Fruit fly (Drosophila melanogaster) whole organism, pupa: ENCODE results near the gene CG9184.
A peak's percentile ranks its signal among the peaks of the same experiment; 100 is the strongest.

ENCODE experiments used
- CG10348 ChIP-seq: fragments of 200-800 bp; sonication (Bioruptor generic); IDR thresholded peaks from 2 replicates; pipeline ENCODE4 v1.3.6; 2022; ENCODE audit warnings: missing biosample characterization, missing genetic modification characterization
- CG12605 ChIP-seq: fragments of 200-800 bp; sonication (Bioruptor generic); IDR thresholded peaks from 2 replicates; pipeline ENCODE4 v1.3.6; 2022; ENCODE audit warnings: missing biosample characterization, missing genetic modification characterization
- CG13204 ChIP-seq: fragments of 200-800 bp; sonication (Bioruptor generic); optimal IDR thresholded peaks from 2 replicates; lab custom pipeline; 2018; ENCODE audit warnings: missing biosample characterization, mild to moderate bottlenecking, missing genetic modification characterization, moderate library complexity
- CG14655 ChIP-seq: fragments of 200-800 bp; sonication (Bioruptor generic); optimal IDR thresholded peaks from 3 replicates; lab custom pipeline; 2017; ENCODE audit warnings: mild to moderate bottlenecking, missing biosample characterization, missing genetic modification reagents, missing genetic modification characterization
- CG15710 ChIP-seq: fragments of 200-800 bp; sonication (Bioruptor generic); optimal IDR thresholded peaks from 2 replicates; lab custom pipeline; 2018; ENCODE audit warnings: missing biosample characterization, mild to moderate bottlenecking, missing genetic modification characterization, moderate library complexity
- CG17806 ChIP-seq: fragments of 200-800 bp; sonication (Bioruptor generic); optimal IDR thresholded peaks from 2 replicates; lab custom pipeline; 2018; ENCODE audit warnings: missing biosample characterization, mild to moderate bottlenecking, missing genetic modification characterization, moderate library complexity
- CG32121 ChIP-seq: fragments of 200-800 bp; sonication (Bioruptor generic); IDR thresholded peaks from 2 replicates; pipeline ENCODE4 v1.3.6; 2022; ENCODE audit warnings: missing biosample characterization, missing genetic modification characterization
- CG34367 ChIP-seq: fragments of 200-800 bp; sonication (Bioruptor generic); optimal IDR thresholded peaks from 2 replicates; lab custom pipeline; 2018; ENCODE audit warnings: missing biosample characterization, mild to moderate bottlenecking, missing genetic modification characterization
- CG4496 ChIP-seq: fragments of 200-800 bp; sonication (Bioruptor generic); IDR thresholded peaks from 3 replicates; pipeline ENCODE4 v1.3.6; 2022; ENCODE audit warnings: missing biosample characterization, missing genetic modification characterization
- CG8159 ChIP-seq: fragments of 200-800 bp; sonication (Bioruptor generic); optimal IDR thresholded peaks from 3 replicates; lab custom pipeline; 2018; ENCODE audit warnings: missing biosample characterization, mild to moderate bottlenecking, missing genetic modification characterization, moderate library complexity
- CG8301 ChIP-seq: fragments of 200-800 bp; sonication (Bioruptor generic); optimal IDR thresholded peaks from 2 replicates; lab custom pipeline; 2018; ENCODE audit warnings: missing biosample characterization, mild to moderate bottlenecking, missing genetic modification characterization
- CG9948 ChIP-seq: fragments of 200-800 bp; sonication (Bioruptor generic); optimal IDR thresholded peaks from 2 replicates; lab custom pipeline; 2018; ENCODE audit warnings: missing biosample characterization, mild to moderate bottlenecking, missing genetic modification characterization, moderate library complexity
- D1 ChIP-seq: fragments of 200-800 bp; sonication (Bioruptor generic); optimal IDR thresholded peaks from 2 replicates; lab custom pipeline; 2018; ENCODE audit warnings: missing biosample characterization, mild to moderate bottlenecking, missing genetic modification characterization, moderate library complexity
- EcR ChIP-seq: fragments of 200-800 bp; sonication (Bioruptor generic); optimal IDR thresholded peaks from 3 replicates; lab custom pipeline; 2019; ENCODE audit warnings: missing biosample characterization, missing genetic modification characterization, mild to moderate bottlenecking, moderate library complexity, missing genetic modification reagents
- Ets98B ChIP-seq: fragments of 200-800 bp; sonication (Bioruptor generic); IDR thresholded peaks from 2 replicates; pipeline ENCODE4 v1.3.6; 2022; ENCODE audit warnings: missing biosample characterization, missing genetic modification characterization
- Pif1A ChIP-seq: fragments of 200-800 bp; sonication (Bioruptor generic); optimal IDR thresholded peaks from 3 replicates; lab custom pipeline; 2016; ENCODE audit warnings: missing biosample characterization, missing genetic modification characterization
- Pif1B ChIP-seq: fragments of 200-800 bp; sonication (Bioruptor generic); optimal IDR thresholded peaks from 3 replicates; lab custom pipeline; 2016; ENCODE audit warnings: missing biosample characterization, missing genetic modification characterization
- Snoo ChIP-seq: fragments of 200-800 bp; sonication (Bioruptor generic); optimal IDR thresholded peaks from 3 replicates; lab custom pipeline; 2017; ENCODE audit warnings: missing biosample characterization, mild to moderate bottlenecking, missing genetic modification characterization, inconsistent platforms
- fd96Ca ChIP-seq: fragments of 200-800 bp; sonication (Bioruptor generic); IDR thresholded peaks from 3 replicates; pipeline ENCODE4 v1.3.6; 2022; ENCODE audit warnings: missing biosample characterization, missing genetic modification characterization
- gl ChIP-seq: fragments of 200-800 bp; sonication (Bioruptor generic); optimal IDR thresholded peaks from 2 replicates; lab custom pipeline; 2018; ENCODE audit warnings: missing biosample characterization, mild to moderate bottlenecking, missing genetic modification characterization
- rn ChIP-seq: fragments of 200-800 bp; sonication (Bioruptor generic); IDR thresholded peaks from 2 replicates; pipeline ENCODE4 v1.3.6; 2022; ENCODE audit warnings: missing biosample characterization, missing genetic modification characterization

Gene CG9184

DNA sequence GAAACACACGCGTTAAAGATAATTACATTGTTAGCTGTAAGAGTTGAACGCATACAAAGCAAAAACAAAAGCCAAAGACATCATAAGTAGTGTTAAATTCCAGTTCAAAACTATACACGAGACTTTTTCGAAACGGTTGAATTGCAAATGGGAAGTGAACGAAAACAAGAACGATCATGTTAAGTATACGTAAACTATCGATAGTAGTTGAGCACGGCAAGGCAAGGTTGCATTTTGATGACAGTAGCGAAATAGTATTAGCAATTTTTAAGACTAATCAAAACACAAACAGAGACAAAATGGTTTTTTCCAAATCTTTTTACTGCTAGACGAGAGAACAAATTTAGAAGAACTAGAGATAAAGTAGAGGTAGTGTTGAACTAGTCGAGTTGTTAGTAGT lies 27.8 kb downstream of the CG9184 start:
- TF ChIP-seq EcR (GFP tag; lab: Kevin White, UChicago) (no peak), CG15710 (tag; lab: Kevin White, UChicago) (no peak), CG10348 (GFP tag; lab: Robert Waterston, UW) (no peak)

DNA sequence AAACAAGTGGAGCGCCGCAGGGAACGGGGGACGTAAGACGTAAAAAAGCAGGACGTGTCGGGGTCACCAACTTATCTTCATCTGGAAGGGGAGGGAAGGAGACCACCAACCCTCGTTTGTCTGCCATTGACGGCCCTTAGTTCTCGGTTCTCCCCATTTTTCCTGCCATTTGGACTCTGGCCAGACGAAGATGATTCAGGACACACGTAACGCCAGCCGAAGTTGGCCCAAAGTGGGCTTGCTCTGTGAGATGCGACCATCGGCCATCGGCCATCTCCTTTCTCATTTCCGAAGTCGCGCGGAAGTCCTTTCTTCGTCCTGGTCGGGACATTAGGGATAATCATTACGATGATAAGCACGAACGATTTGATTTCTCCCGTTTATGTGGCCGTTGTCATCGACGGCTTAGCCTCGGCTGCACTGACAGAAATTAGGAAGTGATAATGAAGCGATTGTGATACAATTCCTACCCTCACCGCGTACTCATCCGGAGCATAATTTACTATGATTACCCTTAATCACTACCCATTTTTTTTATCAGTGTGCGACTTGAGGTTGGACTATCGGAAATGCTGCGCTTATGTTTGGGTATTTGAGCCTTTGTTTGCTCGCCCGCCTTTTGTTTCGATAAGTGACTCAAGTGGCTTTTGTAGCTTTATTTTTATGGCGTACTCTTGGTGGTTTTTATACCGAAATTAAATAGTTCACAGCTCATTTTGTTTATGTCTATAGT lies 41.5 kb downstream of the CG9184 start:
- TF ChIP-seq gl, result no peak
- no peak for TF ChIP-seq CG8159

DNA sequence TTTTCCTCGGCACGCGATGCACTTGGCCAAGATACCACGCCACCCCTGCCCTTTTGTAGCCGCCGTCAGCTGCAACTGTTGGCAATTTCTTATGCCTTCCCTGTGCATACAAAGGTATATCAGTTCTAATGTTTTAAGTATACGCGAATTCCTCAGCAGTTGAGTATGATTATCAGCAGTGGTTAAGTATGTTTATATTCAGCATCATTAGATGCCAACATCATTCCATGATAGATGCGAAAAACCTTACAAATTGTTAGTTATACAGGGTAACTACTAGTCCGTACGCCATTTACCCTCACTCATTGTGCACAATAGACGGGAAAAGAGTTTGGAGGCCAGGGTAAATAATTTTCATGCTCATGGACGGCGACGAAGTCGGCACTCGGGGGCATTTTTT lies 42.9 kb downstream of the CG9184 start:
- TF ChIP-seq Snoo (tag; lab: Kevin White, UChicago), result no peak
- peak; percentile 40; the same call in 1 of the 3 replicates for TF ChIP-seq CG4496 (GFP tag; lab: Robert Waterston, UW)
- no peak for TF ChIP-seq CG8301
- peak; percentile 42; the same call in 1 of the 3 replicates for TF ChIP-seq fd96Ca (GFP tag; lab: Robert Waterston, UW)
- TF ChIP-seq CG15710 (tag; lab: Kevin White, UChicago), result peak; percentile 48
- no peak for TF ChIP-seq CG32121 (GFP tag; lab: Robert Waterston, UW)
- peak; percentile 33; the same call in 1 of the 2 replicates for TF ChIP-seq Ets98B (GFP tag; lab: Robert Waterston, UW)
- 0 out of 2 replicates have a peak, but pooled peaks have one; percentile 29 for TF ChIP-seq rn (GFP tag; lab: Robert Waterston, UW)
- TF ChIP-seq CG8159, result peak; percentile 7
- TF ChIP-seq CG34367 (tag; lab: Kevin White, UChicago), result peak; percentile 36
- no peak for TF ChIP-seq CG12605
- peak; percentile 3 for TF ChIP-seq CG14655 (GFP tag; lab: Kevin White, UChicago)

DNA sequence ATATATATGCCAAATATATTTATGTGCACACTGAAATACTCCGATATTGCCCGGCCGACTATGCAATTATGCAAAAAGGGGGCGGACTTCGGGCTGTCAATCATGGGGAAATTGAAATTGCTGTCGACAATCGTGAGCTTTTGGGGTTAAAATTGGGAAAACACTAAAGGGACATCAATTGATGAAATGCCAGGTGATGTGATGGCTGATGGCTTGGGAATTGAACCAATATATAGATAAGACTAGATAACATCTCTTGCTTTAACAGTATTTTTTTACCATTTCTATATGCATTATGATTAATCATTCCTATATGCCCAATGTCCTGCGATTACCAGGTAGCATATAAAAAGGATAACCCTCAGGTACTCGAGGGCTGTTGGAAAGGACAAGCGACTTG lies 44.7 kb downstream of the CG9184 start:
- TF ChIP-seq CG8159 (peak; percentile 4), CG14655 (GFP tag; lab: Kevin White, UChicago) (peak; percentile 6), CG9948 (tag; lab: Kevin White, UChicago) (no peak), CG34367 (tag; lab: Kevin White, UChicago) (no peak), CG13204 (GFP tag; lab: Kevin White, UChicago) (no peak)
- TF ChIP-seq, all 21 proteins: peak for 2

DNA sequence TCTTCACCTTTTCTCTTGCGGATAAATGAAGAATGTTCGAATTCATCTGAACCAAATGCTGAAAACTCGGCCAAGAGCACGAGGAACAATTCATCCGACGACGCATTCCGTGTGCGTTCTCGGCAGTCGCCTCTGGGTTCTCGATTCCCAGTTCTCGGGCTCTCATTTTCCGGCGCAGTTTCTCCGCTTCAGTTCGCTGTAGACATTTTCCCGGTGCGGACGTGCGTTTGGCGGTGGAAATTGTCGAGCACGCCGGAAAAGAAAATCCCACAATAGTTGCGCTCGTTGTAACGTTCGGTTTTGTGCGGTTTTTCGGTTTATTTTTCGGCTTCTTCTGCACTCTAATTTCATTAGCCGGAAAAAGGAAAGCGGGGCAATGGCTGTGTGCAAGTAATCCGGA lies 46.8 kb downstream of the CG9184 start, which contains the start of gene CG32333:
Gene CG32333, plus strand, starts transcription at position 190 of the 400 bp plus-strand sequence.
- TF ChIP-seq Pif1A (GFP tag; lab: Kevin White, UChicago), result no peak
- no peak for TF ChIP-seq D1 (tag; lab: Kevin White, UChicago)
- no peak for TF ChIP-seq CG13204 (GFP tag; lab: Kevin White, UChicago)
- TF ChIP-seq CG8159, result no peak
- TF ChIP-seq CG4496 (GFP tag; lab: Robert Waterston, UW), result no peak
- no peak for TF ChIP-seq CG15710 (tag; lab: Kevin White, UChicago)
- TF ChIP-seq CG12605, result no peak
- TF ChIP-seq gl, result no peak
- no peak for TF ChIP-seq CG32121 (GFP tag; lab: Robert Waterston, UW)
- no peak for TF ChIP-seq Ets98B (GFP tag; lab: Robert Waterston, UW)
- TF ChIP-seq CG14655 (GFP tag; lab: Kevin White, UChicago), result no peak
- TF ChIP-seq Pif1B (GFP tag; lab: Kevin White, UChicago), result no peak
- TF ChIP-seq CG17806 (tag; lab: Kevin White, UChicago), result no peak
- no peak for TF ChIP-seq CG10348 (GFP tag; lab: Robert Waterston, UW)
